Worm (Caenorhabditis elegans) whole organism, L3 larva: Measurements from ENCODE around the gene lgc-20.

Experiments
- R02D3.7 ChIP-seq: fragments of 150-350 bp; optimal IDR thresholded peaks from 2 replicates; lab custom pipeline; 2014; ENCODE audit warnings: missing biosample characterization, missing genetic modification characterization
- aly-2 ChIP-seq: fragments of 150-350 bp; optimal IDR thresholded peaks from 2 replicates; lab custom pipeline; 2014; ENCODE audit warnings: missing biosample characterization, missing genetic modification characterization
- ama-1 ChIP-seq: fragments of 150-350 bp; optimal IDR thresholded peaks from 2 replicates; lab custom pipeline; 2018
- ceh-82 ChIP-seq: fragments of 150-350 bp; optimal IDR thresholded peaks from 2 replicates; lab custom pipeline; 2014; ENCODE audit warnings: missing biosample characterization, missing genetic modification characterization
- ceh-9 ChIP-seq: sonication (generic microtip); optimal IDR thresholded peaks from 2 replicates; lab custom pipeline; 2018; ENCODE audit warnings: missing biosample characterization, missing genetic modification characterization
- daf-12 ChIP-seq: fragments of 150-350 bp; optimal IDR thresholded peaks from 2 replicates; lab custom pipeline; 2014; ENCODE audit warnings: missing biosample characterization, missing genetic modification reagents, missing genetic modification characterization
- egl-27 ChIP-seq: sonication (generic microtip); optimal IDR thresholded peaks from 4 replicates; lab custom pipeline; 2017; ENCODE audit warnings: missing biosample characterization, missing genetic modification reagents, missing genetic modification characterization
- egl-5 ChIP-seq: fragments of 150-350 bp; optimal IDR thresholded peaks from 2 replicates; lab custom pipeline; 2017; ENCODE audit warnings: missing biosample characterization, missing genetic modification reagents, missing genetic modification characterization, inconsistent platforms
- elt-1 ChIP-seq: fragments of 150-350 bp; optimal IDR thresholded peaks from 2 replicates; lab custom pipeline; 2014; ENCODE audit warnings: missing biosample characterization, missing genetic modification characterization
- elt-2 ChIP-seq: sonication (generic microtip); optimal IDR thresholded peaks from 2 replicates; lab custom pipeline; 2016; ENCODE audit warnings: missing genetic modification reagents, mild to moderate bottlenecking, missing genetic modification characterization, missing compliant biosample characterization
- elt-3 ChIP-seq, 3 experiments: fragments of 150-350 bp in 1 of 3; sonication (generic microtip) in 2 of 3; optimal IDR thresholded peaks; 2 replicates in 2 of 3; 4 replicates in 1 of 3; lab custom pipeline; 2014 to 2017; ENCODE audit warnings: missing biosample characterization in 3 of 3, missing genetic modification characterization in 3 of 3
- eor-1 ChIP-seq, 2 experiments: fragments of 150-350 bp; optimal IDR thresholded peaks; 2 replicates each; lab custom pipeline; 2014 to 2018; ENCODE audit warnings: missing biosample characterization in 2 of 2, missing genetic modification characterization in 2 of 2
- fkh-10 ChIP-seq: sonication (generic microtip); optimal IDR thresholded peaks from 2 replicates; lab custom pipeline; 2017; ENCODE audit warnings: missing biosample characterization, missing genetic modification reagents, missing genetic modification characterization
- fkh-2 ChIP-seq: fragments of 150-350 bp; optimal IDR thresholded peaks from 2 replicates; lab custom pipeline; 2014; ENCODE audit warnings: missing biosample characterization, missing genetic modification reagents, missing genetic modification characterization
- fos-1 ChIP-seq: fragments of 150-350 bp; optimal IDR thresholded peaks from 2 replicates; lab custom pipeline; 2014; ENCODE audit warnings: missing biosample characterization, missing genetic modification characterization
- hmg-11 ChIP-seq: sonication (generic microtip); optimal IDR thresholded peaks from 2 replicates; lab custom pipeline; 2016; ENCODE audit warnings: missing genetic modification characterization, missing compliant biosample characterization
- jun-1 ChIP-seq: fragments of 150-350 bp; optimal IDR thresholded peaks from 2 replicates; lab custom pipeline; 2014; ENCODE audit warnings: missing biosample characterization, missing genetic modification reagents, missing genetic modification characterization
- lin-15B ChIP-seq: fragments of 150-350 bp; optimal IDR thresholded peaks from 2 replicates; lab custom pipeline; 2014; ENCODE audit warnings: missing biosample characterization, missing genetic modification characterization
- lin-39 ChIP-seq: fragments of 150-350 bp; optimal IDR thresholded peaks from 2 replicates; lab custom pipeline; 2018; ENCODE audit warnings: missing biosample characterization, missing genetic modification reagents, missing genetic modification characterization
- lsy-12 ChIP-seq: sonication (generic microtip); optimal IDR thresholded peaks from 2 replicates; lab custom pipeline; 2016; ENCODE audit warnings: mild to moderate bottlenecking, missing genetic modification characterization, missing compliant biosample characterization
- mdl-1 ChIP-seq: fragments of 150-350 bp; optimal IDR thresholded peaks from 2 replicates; lab custom pipeline; 2014; ENCODE audit warnings: missing biosample characterization, missing genetic modification characterization
- mml-1 ChIP-seq: fragments of 150-350 bp; sonication (generic microtip); optimal IDR thresholded peaks from 3 replicates; lab custom pipeline; 2014; ENCODE audit warnings: missing biosample characterization, missing genetic modification characterization
- nhr-12 ChIP-seq: fragments of 150-350 bp; optimal IDR thresholded peaks from 2 replicates; lab custom pipeline; 2014; ENCODE audit warnings: missing biosample characterization, missing genetic modification characterization
- nhr-23 ChIP-seq: fragments of 150-350 bp; optimal IDR thresholded peaks from 2 replicates; lab custom pipeline; 2014; ENCODE audit warnings: missing biosample characterization, missing genetic modification reagents, missing genetic modification characterization
- nhr-237 ChIP-seq: fragments of 150-350 bp; optimal IDR thresholded peaks from 2 replicates; lab custom pipeline; 2014; ENCODE audit warnings: missing biosample characterization, missing genetic modification characterization
- nhr-25 ChIP-seq: sonication (generic microtip); optimal IDR thresholded peaks from 2 replicates; lab custom pipeline; 2017; ENCODE audit warnings: missing biosample characterization, missing genetic modification characterization
- nhr-28 ChIP-seq: fragments of 150-350 bp; optimal IDR thresholded peaks from 2 replicates; lab custom pipeline; 2014; ENCODE audit warnings: missing biosample characterization, missing genetic modification characterization
- nhr-43 ChIP-seq: sonication (generic microtip); optimal IDR thresholded peaks from 2 replicates; lab custom pipeline; 2016; ENCODE audit warnings: mild to moderate bottlenecking, missing genetic modification characterization, missing compliant biosample characterization; ENCODE audit not compliant: poor library complexity, severe bottlenecking
- nhr-67 ChIP-seq: fragments of 150-350 bp; optimal IDR thresholded peaks from 2 replicates; lab custom pipeline; 2014; ENCODE audit warnings: missing biosample characterization, missing genetic modification characterization
- nhr-76 ChIP-seq: fragments of 150-350 bp; sonication (generic microtip); optimal IDR thresholded peaks from 5 replicates; lab custom pipeline; 2014; ENCODE audit warnings: missing biosample characterization, missing genetic modification characterization
- nhr-77 ChIP-seq: fragments of 150-350 bp; optimal IDR thresholded peaks from 2 replicates; lab custom pipeline; 2014; ENCODE audit warnings: missing biosample characterization, missing genetic modification characterization
- pha-4 ChIP-seq: fragments of 150-350 bp; optimal IDR thresholded peaks from 2 replicates; lab custom pipeline; 2014; ENCODE audit warnings: missing biosample characterization, missing genetic modification reagents, missing genetic modification characterization
- sea-2 ChIP-seq: fragments of 150-350 bp; sonication (generic microtip); optimal IDR thresholded peaks from 4 replicates; lab custom pipeline; 2014; ENCODE audit warnings: missing biosample characterization, missing genetic modification reagents, missing genetic modification characterization
- skn-1 ChIP-seq: fragments of 150-350 bp; optimal IDR thresholded peaks from 2 replicates; lab custom pipeline; 2014; ENCODE audit warnings: missing biosample characterization, missing genetic modification characterization
- snpc-4 ChIP-seq: fragments of 150-350 bp; optimal IDR thresholded peaks from 2 replicates; lab custom pipeline; 2014; ENCODE audit warnings: missing biosample characterization, missing genetic modification characterization
- tbx-2 ChIP-seq: sonication (generic microtip); optimal IDR thresholded peaks from 2 replicates; lab custom pipeline; 2016; ENCODE audit warnings: mild to moderate bottlenecking, missing genetic modification characterization, missing compliant biosample characterization
- unc-39 ChIP-seq: sonication (generic microtip); optimal IDR thresholded peaks from 4 replicates; lab custom pipeline; 2017; ENCODE audit warnings: missing biosample characterization, missing genetic modification characterization
- zag-1 ChIP-seq: fragments of 150-350 bp; optimal IDR thresholded peaks from 2 replicates; lab custom pipeline; 2014; ENCODE audit warnings: missing biosample characterization, missing genetic modification characterization
- ztf-11 ChIP-seq: fragments of 150-350 bp; optimal IDR thresholded peaks from 2 replicates; lab custom pipeline; 2014; ENCODE audit warnings: missing biosample characterization, missing genetic modification characterization

Gene lgc-20

ce11 chrII:11343300-11343869 lies at the start of gene lgc-20:
Gene lgc-20, minus strand, starts transcription at chrII:11343610.
- no peak for TF ChIP-seq nhr-43 (tag; lab: Kevin White, UChicago)
- TF ChIP-seq elt-3 (tag; optimal IDR thresholded peaks at IDR 0.05; lab: Kevin White, UChicago), result no peak
- no peak for TF ChIP-seq aly-2 (tag; lab: Kevin White, UChicago)
- TF ChIP-seq daf-12 (tag; lab: Kevin White, UChicago), result no peak
- TF ChIP-seq fkh-2 (tag; lab: Kevin White, UChicago), result no peak
- no peak for TF ChIP-seq unc-39 (tag; lab: Kevin White, UChicago)
- no peak for TF ChIP-seq jun-1 (tag; lab: Kevin White, UChicago)
- no peak for TF ChIP-seq nhr-28 (tag; lab: Kevin White, UChicago)
- TF ChIP-seq ztf-11 (tag; lab: Kevin White, UChicago), result no peak
- no peak for TF ChIP-seq R02D3.7 (tag; lab: Kevin White, UChicago)
- no peak for TF ChIP-seq ama-1 (lab: Kevin White, UChicago)
- no peak for TF ChIP-seq ceh-9
- no peak for TF ChIP-seq sea-2 (GFP tag; lab: Kevin White, UChicago)
- no peak for TF ChIP-seq elt-1

DNA sequence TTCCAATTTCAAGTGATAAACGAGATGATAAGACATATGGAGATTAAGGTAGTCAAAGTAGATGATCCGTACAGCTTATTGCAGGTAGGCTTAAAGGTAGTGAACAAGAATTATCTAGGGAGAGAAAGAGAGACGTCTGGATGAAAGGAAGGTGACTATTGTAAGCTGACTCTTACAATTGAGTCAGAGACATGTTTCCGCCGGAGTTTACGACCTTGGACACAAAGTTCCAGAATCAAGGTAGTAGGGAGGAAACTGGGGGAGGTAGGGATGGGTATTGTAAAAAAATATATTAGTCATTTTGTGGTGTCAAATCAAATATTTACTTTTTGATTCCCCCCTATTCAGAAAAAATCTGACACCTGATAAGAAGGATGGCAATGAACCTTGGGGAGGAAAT lies 49.0 kb upstream of the lgc-20 start:
- no peak for TF ChIP-seq hmg-11 (tag; lab: Kevin White, UChicago)

DNA sequence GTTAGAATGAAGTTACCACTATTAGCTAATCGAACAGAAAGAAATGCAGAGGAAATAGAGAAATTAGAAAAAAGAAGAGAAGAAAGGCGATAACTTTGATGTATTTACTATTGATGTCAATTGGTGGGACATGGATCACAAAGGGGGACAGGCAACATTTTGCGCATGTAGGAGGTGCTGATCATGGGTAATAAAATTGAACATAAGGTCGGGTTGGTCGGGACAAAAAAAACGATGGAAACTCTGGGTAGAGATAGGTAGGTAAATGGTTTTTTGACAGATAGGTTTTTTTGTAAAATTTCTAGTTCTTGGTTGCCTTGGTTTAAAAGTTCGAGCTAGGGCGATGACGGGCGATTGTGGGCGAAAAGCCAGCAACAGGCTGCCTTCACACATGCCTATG lies 47.5 kb upstream of the lgc-20 start, which contains the start of gene shn-1:
TSS of gene shn-1 (minus strand) at position 101 of the 400 bp plus-strand sequence.
- no peak for TF ChIP-seq nhr-237 (tag; lab: Kevin White, UChicago)
- no peak for TF ChIP-seq egl-27 (tag; lab: Kevin White, UChicago)
- TF ChIP-seq fkh-2 (tag; lab: Kevin White, UChicago), result no peak
- TF ChIP-seq ama-1 (lab: Kevin White, UChicago), result no peak
- no peak for TF ChIP-seq ceh-82
- TF ChIP-seq ztf-11 (tag; lab: Kevin White, UChicago), result no peak
- TF ChIP-seq R02D3.7 (tag; lab: Kevin White, UChicago), result no peak
- no peak for TF ChIP-seq egl-5
- TF ChIP-seq pha-4 (tag; lab: Kevin White, UChicago), result no peak
- TF ChIP-seq aly-2 (tag; lab: Kevin White, UChicago), result no peak
- TF ChIP-seq nhr-25 (tag; lab: Kevin White, UChicago), result no peak
- no peak for TF ChIP-seq daf-12 (tag; lab: Kevin White, UChicago)
- TF ChIP-seq lin-39 (tag; lab: Kevin White, UChicago), result no peak
- TF ChIP-seq nhr-76 (tag; lab: Kevin White, UChicago), result no peak
- TF ChIP-seq hmg-11 (tag; lab: Kevin White, UChicago), result no peak

ce11 chrII:11386950-11387349 lies 43.5 kb upstream of the lgc-20 start:
- TF ChIP-seq zag-1 (no peak), aly-2 (tag; lab: Kevin White, UChicago) (no peak), R02D3.7 (tag; lab: Kevin White, UChicago) (no peak), fos-1 (tag; lab: Kevin White, UChicago) (no peak), egl-27 (tag; lab: Kevin White, UChicago) (no peak), mml-1 (no peak), sea-2 (GFP tag; lab: Kevin White, UChicago) (no peak), ztf-11 (tag; lab: Kevin White, UChicago) (no peak), nhr-67 (no peak)

DNA sequence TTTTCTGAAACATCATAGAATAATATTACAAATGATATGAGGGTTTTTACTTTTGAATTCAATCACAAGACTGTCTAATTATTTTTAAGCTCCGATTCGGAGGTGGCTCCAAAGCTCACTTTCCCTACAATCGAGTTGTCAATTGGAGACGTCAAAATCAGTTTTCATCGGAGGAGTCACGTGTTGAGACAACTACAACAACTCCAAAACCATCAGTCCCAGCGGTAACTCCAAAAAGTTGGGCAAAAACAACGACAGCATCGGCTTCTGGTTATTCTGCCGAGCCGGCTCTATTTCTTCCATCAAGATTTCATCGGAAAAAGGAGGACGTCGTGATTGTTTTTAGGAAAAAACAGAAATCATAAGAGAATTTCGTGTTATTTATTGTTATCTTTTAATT lies 40.7 kb upstream of the lgc-20 start:
- no peak for TF ChIP-seq nhr-77
- TF ChIP-seq mml-1, result no peak
- no peak for TF ChIP-seq tbx-2
- no peak for TF ChIP-seq nhr-43 (tag; lab: Kevin White, UChicago)
- no peak for TF ChIP-seq hmg-11 (tag; lab: Kevin White, UChicago)
- TF ChIP-seq nhr-23 (tag; lab: Kevin White, UChicago), result no peak
- no peak for TF ChIP-seq nhr-25 (tag; lab: Kevin White, UChicago)

ce11 chrII:11383058-11383457 lies 39.6 kb upstream of the lgc-20 start, which contains the start of the genes C33B4.5 and C33B4.4:
Gene C33B4.5, plus strand, starts transcription at chrII:11383327.
Gene C33B4.4, minus strand, starts transcription at chrII:11383442.
- no peak for TF ChIP-seq pha-4 (tag; lab: Kevin White, UChicago)
- TF ChIP-seq egl-27 (tag; lab: Kevin White, UChicago), result no peak
- TF ChIP-seq skn-1, result no peak
- no peak for TF ChIP-seq eor-1 (tag; optimal IDR thresholded peaks at IDR 0.05; lab: Kevin White, UChicago)
- TF ChIP-seq ztf-11 (tag; lab: Kevin White, UChicago), result no peak
- TF ChIP-seq ceh-82, result no peak
- no peak for TF ChIP-seq unc-39 (tag; lab: Kevin White, UChicago)
- no peak for TF ChIP-seq lsy-12
- no peak for TF ChIP-seq nhr-12 (tag; lab: Kevin White, UChicago)
- TF ChIP-seq lin-15B (tag; lab: Kevin White, UChicago), result no peak
- no peak for TF ChIP-seq elt-1
- no peak for TF ChIP-seq mdl-1 (tag; lab: Kevin White, UChicago)
- no peak for TF ChIP-seq snpc-4 (tag; lab: Kevin White, UChicago)
- TF ChIP-seq jun-1 (tag; lab: Kevin White, UChicago), result no peak
- TF ChIP-seq lin-39 (tag; lab: Kevin White, UChicago), result no peak
- TF ChIP-seq aly-2 (tag; lab: Kevin White, UChicago), result no peak
- no peak for TF ChIP-seq fkh-10 (GFP tag; lab: Kevin White, UChicago)
- TF ChIP-seq elt-2 (tag; lab: Kevin White, UChicago), result no peak
